Fruit fly (Drosophila melanogaster): Measurements from ENCODE around the gene CG12480.
A peak's percentile ranks its signal among the peaks of the same experiment; 100 is the strongest.

Gene CG12480

DNA sequence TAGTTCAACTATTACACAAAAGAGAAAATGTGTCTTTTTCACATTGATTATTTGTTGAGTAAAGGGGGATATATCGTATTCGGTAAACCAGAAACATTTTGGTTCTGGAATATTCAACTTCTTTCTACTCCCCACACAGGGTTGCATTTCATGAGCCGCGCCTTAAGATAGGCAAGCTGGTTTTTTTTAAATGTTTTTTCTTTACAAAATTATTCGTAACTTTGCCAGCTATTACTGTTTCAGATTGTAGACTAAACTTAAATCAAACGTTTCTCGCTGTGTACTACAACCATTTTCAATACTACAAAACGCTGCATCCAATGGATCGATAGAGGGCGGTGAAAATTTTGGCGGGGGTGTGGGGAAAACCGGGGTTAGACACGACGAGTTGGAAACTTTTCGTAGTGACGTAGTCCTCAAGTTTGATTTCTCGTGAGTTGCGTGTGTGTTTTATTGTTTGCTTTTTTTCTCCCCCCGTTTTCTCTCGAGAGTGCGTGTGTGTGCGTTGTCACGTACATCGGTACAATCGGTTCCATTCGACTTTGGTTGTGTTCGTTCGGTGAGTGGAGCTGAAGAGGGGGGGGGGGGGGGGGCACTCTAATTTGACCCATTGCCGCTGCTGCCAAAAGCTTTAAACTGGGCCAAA is 44.2 kb downstream of the CG12480 start (continued):
- no peak for TF ChIP-seq HmgZ (tag; optimal IDR thresholded peaks at IDR 0.05)
- no peak for TF ChIP-seq CG3065 (GFP tag; optimal IDR thresholded peaks at IDR 0.05)
- TF ChIP-seq Abd-B (GFP tag; optimal IDR thresholded peaks at IDR 0.05) = peak; percentile 33
- TF ChIP-seq ewg (GFP tag; optimal IDR thresholded peaks at IDR 0.05) = peak; percentile 7
- peak; percentile 34 for TF ChIP-seq NfI (GFP tag; optimal IDR thresholded peaks at IDR 0.05)
- TF ChIP-seq dimm (GFP tag; IDR thresholded peaks at IDR 0.05) = no peak
- TF ChIP-seq CG12659 (GFP tag; optimal IDR thresholded peaks at IDR 0.05) = peak; percentile 31
- TF ChIP-seq Kr (GFP tag; optimal IDR thresholded peaks at IDR 0.05) = no peak
- no peak for TF ChIP-seq CG13775 (GFP tag; optimal IDR thresholded peaks at IDR 0.05)
- TF ChIP-seq gem (tag; optimal IDR thresholded peaks at IDR 0.05) = peak; percentile 67
- peak; percentile 22 for TF ChIP-seq tap (tag; optimal IDR thresholded peaks at IDR 0.05)
- peak; percentile 32 for TF ChIP-seq tio (GFP tag; optimal IDR thresholded peaks at IDR 0.05)
- TF ChIP-seq dpn (GFP tag; optimal IDR thresholded peaks at IDR 0.05) = peak; percentile 10 to 35
- no peak for TF ChIP-seq CG13624 (GFP tag; optimal IDR thresholded peaks at IDR 0.05)
- TF ChIP-seq sd (tag; optimal IDR thresholded peaks at IDR 0.05) = no peak
- TF ChIP-seq Camta (GFP tag; optimal IDR thresholded peaks at IDR 0.05) = peak; percentile 28
- no peak for TF ChIP-seq prd (optimal IDR thresholded peaks at IDR 0.05)
- peak; percentile 35; the same call in 1 of the 3 replicates for TF ChIP-seq prd (GFP tag; IDR thresholded peaks at IDR 0.05)
- TF ChIP-seq HHEX (GFP tag; optimal IDR thresholded peaks at IDR 0.05) = peak; percentile 61
- TF ChIP-seq CG8924 (tag; optimal IDR thresholded peaks at IDR 0.05) = peak; percentile 21
- TF ChIP-seq CG31365 (tag; optimal IDR thresholded peaks at IDR 0.05) = no peak
- no peak for TF ChIP-seq fd102C (GFP tag; optimal IDR thresholded peaks at IDR 0.05)
- no peak for TF ChIP-seq Spps (tag; optimal IDR thresholded peaks at IDR 0.05)
- TF ChIP-seq ci (GFP tag; IDR thresholded peaks at IDR 0.05) = 0 out of 3 replicates have a peak, but pooled peaks have one; percentile 31
- no peak for TF ChIP-seq salm (tag; optimal IDR thresholded peaks at IDR 0.05)
- peak; percentile 50 for TF ChIP-seq phol (tag; optimal IDR thresholded peaks at IDR 0.05)
- TF ChIP-seq CG15514 (GFP tag; optimal IDR thresholded peaks at IDR 0.05) = peak; percentile 3
- no peak for TF ChIP-seq CG8359 (GFP tag; optimal IDR thresholded peaks at IDR 0.05; ENCODE audit: borderline replicate concordance)
- TF ChIP-seq CG11504 (tag; optimal IDR thresholded peaks at IDR 0.05) = peak; percentile 65
- TF ChIP-seq crol (GFP tag; IDR thresholded peaks at IDR 0.05) = peak; percentile 88
- TF ChIP-seq lola (GFP tag; optimal IDR thresholded peaks at IDR 0.05) = peak in 1 of 3 experiments; percentile 4
- no peak for TF ChIP-seq kni (GFP tag; optimal IDR thresholded peaks at IDR 0.05)
- peak; percentile 7 for TF ChIP-seq dmrt11E (tag; optimal IDR thresholded peaks at IDR 0.05)
- TF ChIP-seq gro (GFP tag; optimal IDR thresholded peaks at IDR 0.05) = no peak
- peak; percentile 74 for TF ChIP-seq Deaf1 (tag; optimal IDR thresholded peaks at IDR 0.05)
- TF ChIP-seq CG3995 (GFP tag; optimal IDR thresholded peaks at IDR 0.05) = no peak
- no peak for TF ChIP-seq hkb (optimal IDR thresholded peaks at IDR 0.05)
- peak; percentile 19; the same call in 1 of the 2 replicates for TF ChIP-seq hkb (GFP tag; IDR thresholded peaks at IDR 0.05)
- peak; percentile 50 for TF ChIP-seq CoRest (tag; optimal IDR thresholded peaks at IDR 0.05)
- peak; percentile 47 for TF ChIP-seq CG30403 (GFP tag; optimal IDR thresholded peaks at IDR 0.05)
- no peak for TF ChIP-seq Neu2 (GFP tag; optimal IDR thresholded peaks at IDR 0.05; ENCODE audit: borderline replicate concordance)
- no peak for TF ChIP-seq CG12236 (GFP tag; optimal IDR thresholded peaks at IDR 0.05)
- TF ChIP-seq slbo (GFP tag; IDR thresholded peaks at IDR 0.05) = peak; percentile 48; the same call in 1 of the 2 replicates
- no peak for TF ChIP-seq Ets65A (GFP tag)
- TF ChIP-seq bbx (GFP tag; IDR thresholded peaks at IDR 0.05; ENCODE audit: partially characterized antibody) = no peak
- TF ChIP-seq Dad (GFP tag; optimal IDR thresholded peaks at IDR 0.05) = peak; percentile 28
- TF ChIP-seq C15 (GFP tag; IDR thresholded peaks at IDR 0.05) = no peak
- peak; percentile 6 for TF ChIP-seq CG10267 (tag; optimal IDR thresholded peaks at IDR 0.05)
- TF ChIP-seq CG32767 (GFP tag; IDR thresholded peaks at IDR 0.05) = 0 out of 2 replicates have a peak, but pooled peaks have one; percentile 26
